Fruit fly (Drosophila melanogaster) whole organism, pupa: ENCODE results near the gene CG34409.

Experiments used
- CG10348 ChIP-seq: fragments of 200-800 bp; sonication (Bioruptor generic); IDR thresholded peaks from 2 replicates; pipeline ENCODE4 v1.3.6; 2022; ENCODE audit warnings: missing biosample characterization, missing genetic modification characterization
- CG12605 ChIP-seq: fragments of 200-800 bp; sonication (Bioruptor generic); IDR thresholded peaks from 2 replicates; pipeline ENCODE4 v1.3.6; 2022; ENCODE audit warnings: missing biosample characterization, missing genetic modification characterization
- CG13204 ChIP-seq: fragments of 200-800 bp; sonication (Bioruptor generic); optimal IDR thresholded peaks from 2 replicates; lab custom pipeline; 2018; ENCODE audit warnings: missing biosample characterization, mild to moderate bottlenecking, missing genetic modification characterization, moderate library complexity
- CG14655 ChIP-seq: fragments of 200-800 bp; sonication (Bioruptor generic); optimal IDR thresholded peaks from 3 replicates; lab custom pipeline; 2017; ENCODE audit warnings: mild to moderate bottlenecking, missing biosample characterization, missing genetic modification reagents, missing genetic modification characterization
- CG15710 ChIP-seq: fragments of 200-800 bp; sonication (Bioruptor generic); optimal IDR thresholded peaks from 2 replicates; lab custom pipeline; 2018; ENCODE audit warnings: missing biosample characterization, mild to moderate bottlenecking, missing genetic modification characterization, moderate library complexity
- CG17806 ChIP-seq: fragments of 200-800 bp; sonication (Bioruptor generic); optimal IDR thresholded peaks from 2 replicates; lab custom pipeline; 2018; ENCODE audit warnings: missing biosample characterization, mild to moderate bottlenecking, missing genetic modification characterization, moderate library complexity
- CG32121 ChIP-seq: fragments of 200-800 bp; sonication (Bioruptor generic); IDR thresholded peaks from 2 replicates; pipeline ENCODE4 v1.3.6; 2022; ENCODE audit warnings: missing biosample characterization, missing genetic modification characterization
- CG34367 ChIP-seq: fragments of 200-800 bp; sonication (Bioruptor generic); optimal IDR thresholded peaks from 2 replicates; lab custom pipeline; 2018; ENCODE audit warnings: missing biosample characterization, mild to moderate bottlenecking, missing genetic modification characterization
- CG4496 ChIP-seq: fragments of 200-800 bp; sonication (Bioruptor generic); IDR thresholded peaks from 3 replicates; pipeline ENCODE4 v1.3.6; 2022; ENCODE audit warnings: missing biosample characterization, missing genetic modification characterization
- CG8159 ChIP-seq: fragments of 200-800 bp; sonication (Bioruptor generic); optimal IDR thresholded peaks from 3 replicates; lab custom pipeline; 2018; ENCODE audit warnings: missing biosample characterization, mild to moderate bottlenecking, missing genetic modification characterization, moderate library complexity
- CG8301 ChIP-seq: fragments of 200-800 bp; sonication (Bioruptor generic); optimal IDR thresholded peaks from 2 replicates; lab custom pipeline; 2018; ENCODE audit warnings: missing biosample characterization, mild to moderate bottlenecking, missing genetic modification characterization
- CG9948 ChIP-seq: fragments of 200-800 bp; sonication (Bioruptor generic); optimal IDR thresholded peaks from 2 replicates; lab custom pipeline; 2018; ENCODE audit warnings: missing biosample characterization, mild to moderate bottlenecking, missing genetic modification characterization, moderate library complexity
- D1 ChIP-seq: fragments of 200-800 bp; sonication (Bioruptor generic); optimal IDR thresholded peaks from 2 replicates; lab custom pipeline; 2018; ENCODE audit warnings: missing biosample characterization, mild to moderate bottlenecking, missing genetic modification characterization, moderate library complexity
- EcR ChIP-seq: fragments of 200-800 bp; sonication (Bioruptor generic); optimal IDR thresholded peaks from 3 replicates; lab custom pipeline; 2019; ENCODE audit warnings: missing biosample characterization, missing genetic modification characterization, mild to moderate bottlenecking, moderate library complexity, missing genetic modification reagents
- Ets98B ChIP-seq: fragments of 200-800 bp; sonication (Bioruptor generic); IDR thresholded peaks from 2 replicates; pipeline ENCODE4 v1.3.6; 2022; ENCODE audit warnings: missing biosample characterization, missing genetic modification characterization
- Pif1A ChIP-seq: fragments of 200-800 bp; sonication (Bioruptor generic); optimal IDR thresholded peaks from 3 replicates; lab custom pipeline; 2016; ENCODE audit warnings: missing biosample characterization, missing genetic modification characterization
- Snoo ChIP-seq: fragments of 200-800 bp; sonication (Bioruptor generic); optimal IDR thresholded peaks from 3 replicates; lab custom pipeline; 2017; ENCODE audit warnings: missing biosample characterization, mild to moderate bottlenecking, missing genetic modification characterization, inconsistent platforms
- fd96Ca ChIP-seq: fragments of 200-800 bp; sonication (Bioruptor generic); IDR thresholded peaks from 3 replicates; pipeline ENCODE4 v1.3.6; 2022; ENCODE audit warnings: missing biosample characterization, missing genetic modification characterization
- gl ChIP-seq: fragments of 200-800 bp; sonication (Bioruptor generic); optimal IDR thresholded peaks from 2 replicates; lab custom pipeline; 2018; ENCODE audit warnings: missing biosample characterization, mild to moderate bottlenecking, missing genetic modification characterization
- rn ChIP-seq: fragments of 200-800 bp; sonication (Bioruptor generic); IDR thresholded peaks from 2 replicates; pipeline ENCODE4 v1.3.6; 2022; ENCODE audit warnings: missing biosample characterization, missing genetic modification characterization

CG34409 gene

dm6 chr3R:9767620-9768592, 21.7 kb upstream of the CG34409 start, which contains the start of gene Naa80:
TSS of gene Naa80 (plus strand) at chr3R:9767834.
- TF ChIP-seq Pif1A (GFP tag; lab: Kevin White, UChicago) = peak; percentile 80
- peak; percentile 32 for TF ChIP-seq CG8301 (tag; lab: Kevin White, UChicago)
- peak; percentile 79 for TF ChIP-seq EcR (GFP tag; lab: Kevin White, UChicago)
- peak; percentile 44 for TF ChIP-seq Snoo (tag; lab: Kevin White, UChicago)
- TF ChIP-seq CG34367 (tag; lab: Kevin White, UChicago) = peak; percentile 57
- TF ChIP-seq Ets98B (GFP tag; lab: Robert Waterston, UW) = peak; percentile 52
- no peak for TF ChIP-seq CG9948 (tag; lab: Kevin White, UChicago)
- peak; percentile 62 for TF ChIP-seq gl (tag; lab: Kevin White, UChicago)
- TF ChIP-seq CG10348 = no peak
- 0 out of 3 replicates have a peak, but pooled peaks have one; percentile 39 for TF ChIP-seq fd96Ca (GFP tag; lab: Robert Waterston, UW)
- peak; percentile 15 for TF ChIP-seq CG8159 (tag; lab: Kevin White, UChicago)
- TF ChIP-seq D1 = no peak
- peak; percentile 41 for TF ChIP-seq CG15710 (tag; lab: Kevin White, UChicago)
- TF ChIP-seq CG4496 = peak; percentile 37; the same call in 1 of the 3 replicates
- no peak for TF ChIP-seq CG14655 (GFP tag; lab: Kevin White, UChicago)
- TF ChIP-seq CG17806 (tag; lab: Kevin White, UChicago) = peak; percentile 8
- no peak for TF ChIP-seq CG12605 (GFP tag; lab: Robert Waterston, UW)
- peak; percentile 48; the same call in 1 of the 2 replicates for TF ChIP-seq rn (GFP tag; lab: Robert Waterston, UW)

- TF ChIP-seq CG10348 = no peak
- TF ChIP-seq rn (GFP tag; lab: Robert Waterston, UW) = no peak
- no peak for TF ChIP-seq EcR (GFP tag; lab: Kevin White, UChicago)
- no peak for TF ChIP-seq Ets98B (GFP tag; lab: Robert Waterston, UW)
- no peak for TF ChIP-seq CG32121 (GFP tag; lab: Robert Waterston, UW)
- no peak for TF ChIP-seq CG4496
- TF ChIP-seq fd96Ca (GFP tag; lab: Robert Waterston, UW) = no peak
- TF ChIP-seq D1 = no peak
- TF ChIP-seq gl (tag; lab: Kevin White, UChicago) = no peak
- no peak for TF ChIP-seq CG14655 (GFP tag; lab: Kevin White, UChicago)
- TF ChIP-seq CG34367 (tag; lab: Kevin White, UChicago) = no peak
- peak; percentile 28 for TF ChIP-seq CG9948 (tag; lab: Kevin White, UChicago)
- TF ChIP-seq CG15710 (tag; lab: Kevin White, UChicago) = no peak
- TF ChIP-seq Snoo (tag; lab: Kevin White, UChicago) = peak; percentile 12
- TF ChIP-seq CG8159 (tag; lab: Kevin White, UChicago) = no peak
These were observed 17.1 kb upstream of the CG34409 start, which contains the start of the genes Snap24 and CG8478 for dm6 chr3R:9762955-9763931. TSS of gene Snap24 (minus strand) at chr3R:9763150. TSS of gene CG8478 (plus strand) at chr3R:9763650.

dm6 chr3R:9759360-9760191, 13.4 kb upstream of the CG34409 start, which contains the start of gene Mpi:
TSS of gene Mpi (plus strand) at chr3R:9759622.
- peak; percentile 35; the same call in 1 of the 3 replicates for TF ChIP-seq CG4496
- TF ChIP-seq CG8301 (tag; lab: Kevin White, UChicago) = no peak
- peak; percentile 64 for TF ChIP-seq EcR (GFP tag; lab: Kevin White, UChicago)
- TF ChIP-seq Snoo (tag; lab: Kevin White, UChicago) = peak; percentile 33
- peak; percentile 18 for TF ChIP-seq CG17806 (tag; lab: Kevin White, UChicago)
- no peak for TF ChIP-seq Ets98B (GFP tag; lab: Robert Waterston, UW)
- TF ChIP-seq CG32121 (GFP tag; lab: Robert Waterston, UW) = no peak; the same call in 1 of the 2 replicates
- no peak for TF ChIP-seq fd96Ca (GFP tag; lab: Robert Waterston, UW)
- TF ChIP-seq rn (GFP tag; lab: Robert Waterston, UW) = no peak

- TF ChIP-seq D1 (no peak), EcR (GFP tag; lab: Kevin White, UChicago) (peak; percentile 54)
These were observed 10.0 kb upstream of the CG34409 start, which contains the start of the genes Alg12 and Rpt3R for dm6 chr3R:9756187-9756586. TSS of gene Alg12 (plus strand) at chr3R:9756491. TSS of gene Rpt3R (minus strand) at chr3R:9756510.

- TF ChIP-seq rn (GFP tag; lab: Robert Waterston, UW) (no peak), CG8301 (tag; lab: Kevin White, UChicago) (no peak), fd96Ca (GFP tag; lab: Robert Waterston, UW) (no peak), Pif1A (GFP tag; lab: Kevin White, UChicago) (no peak), Ets98B (GFP tag; lab: Robert Waterston, UW) (no peak), CG17806 (tag; lab: Kevin White, UChicago) (no peak), CG32121 (GFP tag; lab: Robert Waterston, UW) (no peak), D1 (no peak), CG13204 (GFP tag; lab: Kevin White, UChicago) (no peak), CG8159 (tag; lab: Kevin White, UChicago) (no peak)
These were observed 8.3 kb upstream of the CG34409 start, which contains the start of gene Tti1 for dm6 chr3R:9754487-9754886. TSS of gene Tti1 (minus strand) at chr3R:9754686.
